Worm (Caenorhabditis elegans) whole organism, late embryonic: ENCODE data around the gene T12B5.14.

ENCODE experiments used
- F13H6.1 ChIP-seq: sonication (generic microtip); optimal IDR thresholded peaks from 2 replicates; lab custom pipeline; 2016; ENCODE audit warnings: missing genetic modification characterization, missing compliant biosample characterization
- lin-11 ChIP-seq: fragments of 200-800 bp; sonication (Bioruptor generic); optimal IDR thresholded peaks from 2 replicates; lab custom pipeline; 2018; ENCODE audit warnings: mild to moderate bottlenecking, missing genetic modification characterization, missing compliant biosample characterization
- nhr-11 ChIP-seq: fragments of 150-350 bp; optimal IDR thresholded peaks from 2 replicates; lab custom pipeline; 2014; ENCODE audit warnings: missing biosample characterization, missing genetic modification characterization
- pqm-1 ChIP-seq: sonication (generic microtip); optimal IDR thresholded peaks from 2 replicates; lab custom pipeline; 2016; ENCODE audit warnings: missing genetic modification characterization, missing compliant biosample characterization
- syd-9 ChIP-seq: sonication (generic microtip); optimal IDR thresholded peaks from 2 replicates; lab custom pipeline; 2016; ENCODE audit warnings: mild to moderate bottlenecking, missing genetic modification characterization, moderate library complexity, missing compliant biosample characterization
- tbx-7 ChIP-seq: sonication (generic microtip); optimal IDR thresholded peaks from 2 replicates; lab custom pipeline; 2016; ENCODE audit warnings: missing genotype, missing genetic modification characterization, missing compliant biosample characterization

DNA sequence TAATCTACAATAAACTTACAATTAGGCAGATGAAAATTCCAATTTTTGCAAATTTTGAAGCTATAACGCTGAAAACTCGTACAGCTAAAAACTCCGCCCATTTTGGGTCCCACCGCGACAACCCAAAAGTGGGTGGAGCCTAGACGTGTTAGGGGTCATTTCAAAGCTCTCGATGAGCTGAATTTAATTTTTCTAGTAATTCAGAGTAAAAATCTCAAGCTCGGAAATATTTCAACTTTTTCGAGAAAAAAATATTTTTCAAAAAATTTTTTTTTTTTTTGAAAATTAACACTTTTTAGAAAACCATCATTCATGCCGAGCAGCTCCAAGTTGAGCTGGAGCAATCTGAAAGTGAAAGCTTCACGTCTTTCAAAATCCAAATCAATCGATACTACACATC lies 46.6 kb downstream of the T12B5.14 start, which contains the start of gene R06B10.7:
- no peak for TF ChIP-seq nhr-11 (tag; lab: Kevin White, UChicago)
- no peak for TF ChIP-seq lin-11
- TF ChIP-seq pqm-1, result no peak
- no peak for TF ChIP-seq F13H6.1 (tag; lab: Kevin White, UChicago)
- TF ChIP-seq syd-9, result no peak
- no peak for TF ChIP-seq tbx-7 (tag; lab: Kevin White, UChicago)
